Fruit fly (Drosophila melanogaster): ENCODE data around the gene CG18787.

Gene CG18787

dm6 chr2L:12045941-12046855 lies 47.1 kb upstream of the CG18787 start, which contains the start of gene CG6770 (continued):
- TF ChIP-seq bbx (GFP tag; IDR thresholded peaks at IDR 0.05; ENCODE audit: partially characterized antibody) (0 out of 2 replicates have a peak, but pooled peaks have one; percentile 39), twi (tag; optimal IDR thresholded peaks at IDR 0.05) (no peak), CG3726 (GFP tag; IDR thresholded peaks at IDR 0.05) (peak; percentile 62; the same call in 1 of the 3 replicates), CG9727 (GFP tag; optimal IDR thresholded peaks at IDR 0.05) (peak; percentile 75), pita (GFP tag; optimal IDR thresholded peaks at IDR 0.05) (no peak), croc (GFP tag; conservative IDR thresholded peaks at IDR 0.05) (0 out of 3 replicates have a peak, but pooled peaks have one; percentile 23), wek (GFP tag; optimal IDR thresholded peaks at IDR 0.05) (no peak), CG1233 (GFP tag; optimal IDR thresholded peaks at IDR 0.05) (peak; percentile 43), Sox102F (GFP tag; optimal IDR thresholded peaks at IDR 0.05) (peak; percentile 79), CG9932 (GFP tag; IDR thresholded peaks at IDR 0.05) (peak; percentile 85), CG14965 (GFP tag; optimal IDR thresholded peaks at IDR 0.05; ENCODE audit: borderline replicate concordance) (no peak), Spps (tag; optimal IDR thresholded peaks at IDR 0.05) (peak; percentile 49), cato (GFP tag; optimal IDR thresholded peaks at IDR 0.05; ENCODE audit: borderline replicate concordance) (peak; percentile 39), az2 (GFP tag; optimal IDR thresholded peaks at IDR 0.05) (peak; percentile 54), CG32532 (GFP tag; IDR thresholded peaks at IDR 0.05) (peak; percentile 92), usp (GFP tag; optimal IDR thresholded peaks at IDR 0.05) (no peak), pan (optimal IDR thresholded peaks at IDR 0.05) (no peak), pan (GFP tag; optimal IDR thresholded peaks at IDR 0.05 in 1 of 2, IDR thresholded peaks at IDR 0.05 in 1 of 2) (peak in 1 of 2 experiments; percentile 90), Blimp-1 (GFP tag; optimal IDR thresholded peaks at IDR 0.05) (peak; percentile 57), lilli (GFP tag; optimal IDR thresholded peaks at IDR 0.05) (peak; percentile 75), nom (GFP tag; optimal IDR thresholded peaks at IDR 0.05) (peak; percentile 70), mld (GFP tag; IDR thresholded peaks at IDR 0.05; ENCODE audit: partially characterized antibody) (0 out of 3 replicates have a peak, but pooled peaks have one; percentile 19), sob (GFP tag; IDR thresholded peaks at IDR 0.05) (peak; percentile 88), CG7357 (GFP tag; IDR thresholded peaks at IDR 0.05) (peak; percentile 42; the same call in 1 of the 3 replicates), CG7786 (GFP tag; optimal IDR thresholded peaks at IDR 0.05) (peak; percentile 31), emc (GFP tag; optimal IDR thresholded peaks at IDR 0.05) (peak; percentile 11), CG12219 (GFP tag; optimal IDR thresholded peaks at IDR 0.05) (peak; percentile 58), CG8924 (tag; optimal IDR thresholded peaks at IDR 0.05) (peak; percentile 87), CG15696 (tag; optimal IDR thresholded peaks at IDR 0.05) (peak; percentile 12), CG4854 (GFP tag; optimal IDR thresholded peaks at IDR 0.05) (peak; percentile 30), CG14860 (GFP tag; IDR thresholded peaks at IDR 0.05; ENCODE audit: partially characterized antibody) (no peak), BtbVII (GFP tag; optimal IDR thresholded peaks at IDR 0.05) (peak; percentile 83), CG13123 (GFP tag; optimal IDR thresholded peaks at IDR 0.05) (no peak), Side (GFP tag; optimal IDR thresholded peaks at IDR 0.05) (peak; percentile 38), CG11247 (GFP tag; IDR thresholded peaks at IDR 0.05) (peak; percentile 82), CG11398 (GFP tag; optimal IDR thresholded peaks at IDR 0.05) (peak; percentile 20), Nf-YB (GFP tag; optimal IDR thresholded peaks at IDR 0.05) (peak; percentile 67), ken (GFP tag; IDR thresholded peaks at IDR 0.05) (peak; percentile 73), chm (GFP tag; IDR thresholded peaks at IDR 0.05) (peak; percentile 70; the same call in 1 of the 2 replicates), bowl (GFP tag; IDR thresholded peaks at IDR 0.05) (peak; percentile 86; the same call in 1 of the 2 replicates), Fer1 (GFP tag; optimal IDR thresholded peaks at IDR 0.05) (peak; percentile 95), Ada2b (GFP tag; IDR thresholded peaks at IDR 0.05) (peak; percentile 80), CG14667 (GFP tag; IDR thresholded peaks at IDR 0.05) (peak; percentile 60; the same call in 1 of the 2 replicates), D (optimal IDR thresholded peaks at IDR 0.05) (no peak), D (GFP tag; optimal IDR thresholded peaks at IDR 0.05) (no peak), CG15601 (tag; optimal IDR thresholded peaks at IDR 0.05) (peak; percentile 64), odd (GFP tag; optimal IDR thresholded peaks at IDR 0.05) (peak; percentile 78), CG2129 (GFP tag; IDR thresholded peaks at IDR 0.05; ENCODE audit: partially characterized antibody) (no peak)

All from whole organism, embryonic.